Worm (Caenorhabditis elegans): ENCODE results near the gene C03B1.14.
A peak's percentile ranks its signal among the peaks of the same experiment; 100 is the strongest.

Gene C03B1.14

DNA sequence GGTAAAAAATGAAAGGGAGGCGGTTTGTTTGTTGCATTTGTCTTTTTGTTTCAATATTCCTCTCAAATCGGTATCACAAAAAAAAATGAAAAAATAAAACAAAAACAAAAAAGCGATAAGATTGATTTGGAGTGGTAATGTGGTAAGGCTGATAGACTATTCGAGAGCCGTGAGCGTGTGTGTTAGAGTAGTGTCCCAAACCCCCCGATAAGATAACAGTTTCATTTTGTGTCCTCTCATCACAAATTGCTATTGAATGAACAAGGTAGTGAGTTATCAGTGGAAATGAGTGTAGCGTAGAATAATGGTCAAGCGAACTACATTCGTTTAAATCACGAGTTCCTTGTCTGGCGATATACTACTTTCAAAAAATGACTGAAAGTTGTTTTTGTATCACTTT lies 22.1 kb downstream of the C03B1.14 start (continued):
- TF ChIP-seq T26A8.4 (GFP tag; IDR thresholded peaks at IDR 0.05) (peak; percentile 54; the same call in 1 of the 2 replicates), nhr-77 (tag; optimal IDR thresholded peaks at IDR 0.05) (peak; percentile 65), dmd-6 (GFP tag; IDR thresholded peaks at IDR 0.05) (peak; percentile 86), mes-2 (tag; optimal IDR thresholded peaks at IDR 0.05; ENCODE audit: poor library complexity, severe bottlenecking) (peak; percentile 39), hlh-30 (tag; optimal IDR thresholded peaks at IDR 0.05; ENCODE audit: insufficient read depth) (peak; percentile 30), pqm-1 (tag; optimal IDR thresholded peaks at IDR 0.05) (peak; percentile 98)

DNA sequence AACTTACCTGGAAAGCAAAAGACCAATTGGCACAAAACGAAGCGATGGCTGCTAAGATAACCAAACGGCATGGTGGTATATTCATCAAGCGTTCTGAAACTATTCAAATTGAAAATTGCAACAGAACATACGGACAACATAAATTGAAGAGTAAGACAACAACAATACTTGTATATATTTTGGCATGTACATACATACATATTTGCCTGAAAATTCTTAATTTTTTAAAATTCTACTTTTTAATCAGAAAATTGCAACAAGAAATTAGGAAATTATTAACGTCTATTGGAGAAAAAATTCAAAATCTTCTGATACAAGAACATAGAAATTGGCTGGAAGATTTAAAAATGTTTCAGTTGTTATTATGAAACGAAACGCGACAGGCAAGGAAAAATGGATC lies 22.6 kb downstream of the C03B1.14 start, which contains the start of gene C03B1.13:
C03B1.13 (minus strand) TSS at position 101 of the 400 bp plus-strand sequence.
- no peak for TF ChIP-seq nhr-76 (tag; optimal IDR thresholded peaks at IDR 0.05)
- TF ChIP-seq gei-8 (GFP tag; optimal IDR thresholded peaks at IDR 0.05): no peak
- TF ChIP-seq ceh-20 (GFP tag; IDR thresholded peaks at IDR 0.05): no peak
- no peak for TF ChIP-seq pqm-1 (tag; optimal IDR thresholded peaks at IDR 0.05)
- no peak for TF ChIP-seq nhr-77 (tag; optimal IDR thresholded peaks at IDR 0.05)
- no peak for TF ChIP-seq hlh-30 (tag; optimal IDR thresholded peaks at IDR 0.05; ENCODE audit: insufficient read depth)

DNA sequence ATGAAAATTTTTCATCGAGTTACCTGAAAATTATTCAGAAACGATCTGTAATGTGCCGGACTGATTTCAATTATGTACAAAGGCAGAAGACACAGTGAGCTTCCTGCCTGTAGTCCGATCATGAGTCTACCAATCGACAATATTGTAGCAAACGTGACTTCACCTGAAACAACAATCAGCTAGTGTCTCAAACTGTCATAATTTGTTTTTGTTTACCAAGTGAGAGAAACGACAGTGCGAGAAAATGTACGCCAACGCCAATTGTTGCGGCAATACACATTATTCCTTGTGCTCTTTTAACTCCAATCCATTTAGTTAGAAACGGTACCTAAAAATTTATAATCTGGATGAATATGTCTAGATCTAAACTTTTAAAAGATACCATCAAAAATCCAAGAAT lies 23.2 kb downstream of the C03B1.14 start:
- TF ChIP-seq snpc-4 (tag; optimal IDR thresholded peaks at IDR 0.05) (no peak), F26F4.8 (GFP tag; conservative IDR thresholded peaks at IDR 0.05) (no peak), hlh-30 (tag; optimal IDR thresholded peaks at IDR 0.05; ENCODE audit: insufficient read depth) (no peak), zip-11 (GFP tag; IDR thresholded peaks at IDR 0.05) (no peak), nhr-10 (tag; optimal IDR thresholded peaks at IDR 0.05) (no peak), mxl-2 (GFP tag; conservative IDR thresholded peaks at IDR 0.05) (no peak), unc-130 (GFP tag; optimal IDR thresholded peaks at IDR 0.05) (no peak), hlh-11 (tag; optimal IDR thresholded peaks at IDR 0.05) (peak; percentile 4), ztf-7 (tag; optimal IDR thresholded peaks at IDR 0.05) (no peak), madf-9 (GFP tag; conservative IDR thresholded peaks at IDR 0.05) (no peak), duxl-1 (tag; optimal IDR thresholded peaks at IDR 0.05; ENCODE audit: poor library complexity) (no peak), zfp-3 (GFP tag; conservative IDR thresholded peaks at IDR 0.05) (no peak), daf-16 (GFP tag; optimal IDR thresholded peaks at IDR 0.05) (no peak), daf-16 (tag; optimal IDR thresholded peaks at IDR 0.05) (peak; percentile 67), ceh-82 (tag; optimal IDR thresholded peaks at IDR 0.05) (no peak), mdt-29 (GFP tag; IDR thresholded peaks at IDR 0.05) (no peak), ama-1 (optimal IDR thresholded peaks at IDR 0.05) (no peak), ceh-28 (tag; optimal IDR thresholded peaks at IDR 0.05) (no peak), R02D3.7 (tag; optimal IDR thresholded peaks at IDR 0.05) (no peak), nhr-41 (GFP tag; IDR thresholded peaks at IDR 0.05) (no peak), ztf-11 (tag; optimal IDR thresholded peaks at IDR 0.05) (no peak), Y75B8A.6 (GFP tag; IDR thresholded peaks at IDR 0.05) (no peak), spr-1 (tag; optimal IDR thresholded peaks at IDR 0.05) (no peak), nhr-77 (tag; optimal IDR thresholded peaks at IDR 0.05) (peak; percentile 53), nhr-102 (tag; optimal IDR thresholded peaks at IDR 0.05) (no peak), pha-4 (GFP tag; IDR thresholded peaks at IDR 0.05) (no peak), pha-4 (tag; optimal IDR thresholded peaks at IDR 0.05) (no peak), aly-2 (tag; optimal IDR thresholded peaks at IDR 0.05) (no peak), nhr-6 (tag; optimal IDR thresholded peaks at IDR 0.05) (no peak), ceh-44 (GFP tag; IDR thresholded peaks at IDR 0.05) (no peak), arid-1 (GFP tag; conservative IDR thresholded peaks at IDR 0.05) (no peak), spr-3 (GFP tag; optimal IDR thresholded peaks at IDR 0.05) (no peak), tra-1 (GFP tag; IDR thresholded peaks at IDR 0.05) (no peak), daf-8 (GFP tag; IDR thresholded peaks at IDR 0.05) (no peak), nhr-25 (tag; optimal IDR thresholded peaks at IDR 0.05; ENCODE audit: borderline replicate concordance, insufficient read depth) (no peak), nhr-28 (tag; optimal IDR thresholded peaks at IDR 0.05) (peak; percentile 3), lin-13 (GFP tag; optimal IDR thresholded peaks at IDR 0.05) (no peak)
